Fruit fly (Drosophila melanogaster): ENCODE results near the gene HisRS.

HisRS gene

dm6 chrX:18515205-18515921 lies at the start of gene HisRS, which contains the start of gene Bx (continued):
- TF ChIP-seq CG9817 (tag; optimal IDR thresholded peaks at IDR 0.05), result no peak
- TF ChIP-seq Atf-2 (GFP tag; optimal IDR thresholded peaks at IDR 0.05), result no peak
- peak; percentile 27 for TF ChIP-seq CG12769 (tag; optimal IDR thresholded peaks at IDR 0.05)
- TF ChIP-seq crp (GFP tag; optimal IDR thresholded peaks at IDR 0.05), result peak in 1 of 2 experiments; percentile 51
- TF ChIP-seq Sin3A (optimal IDR thresholded peaks at IDR 0.05), result peak; percentile 37
- TF ChIP-seq CG8388 (GFP tag; optimal IDR thresholded peaks at IDR 0.05), result no peak
- TF ChIP-seq CG14441 (GFP tag; IDR thresholded peaks at IDR 0.05), result no peak
- TF ChIP-seq pum (GFP tag; optimal IDR thresholded peaks at IDR 0.05), result no peak
- no peak for TF ChIP-seq hbn (GFP tag; IDR thresholded peaks at IDR 0.05; ENCODE audit: partially characterized antibody)
- no peak for TF ChIP-seq tx (GFP tag; optimal IDR thresholded peaks at IDR 0.05)
- TF ChIP-seq CG9932 (GFP tag; IDR thresholded peaks at IDR 0.05), result no peak; the same call in 1 of the 2 replicates
- TF ChIP-seq CG17186 (GFP tag; optimal IDR thresholded peaks at IDR 0.05), result peak; percentile 70
- TF ChIP-seq Mad (GFP tag; optimal IDR thresholded peaks at IDR 0.05), result peak; percentile 20
- TF ChIP-seq ab (GFP tag; optimal IDR thresholded peaks at IDR 0.05), result no peak
- peak; percentile 77 for TF ChIP-seq CG9797 (GFP tag; optimal IDR thresholded peaks at IDR 0.05)
- TF ChIP-seq CG6254 (GFP tag; optimal IDR thresholded peaks at IDR 0.05), result no peak
- no peak for TF ChIP-seq CG1647 (GFP tag; optimal IDR thresholded peaks at IDR 0.05)
- TF ChIP-seq sug (tag; optimal IDR thresholded peaks at IDR 0.05), result peak; percentile 5
- no peak for TF ChIP-seq Poxn (GFP tag; IDR thresholded peaks at IDR 0.05)
- no peak for TF ChIP-seq pho (GFP tag; optimal IDR thresholded peaks at IDR 0.05)
- no peak for TF ChIP-seq CG7271 (tag; optimal IDR thresholded peaks at IDR 0.05)
- TF ChIP-seq CG18619 (GFP tag; optimal IDR thresholded peaks at IDR 0.05), result no peak
- TF ChIP-seq CG8359 (GFP tag; optimal IDR thresholded peaks at IDR 0.05; ENCODE audit: borderline replicate concordance), result no peak
- peak; percentile 48; the same call in 1 of the 2 replicates for TF ChIP-seq amos (GFP tag; IDR thresholded peaks at IDR 0.05; ENCODE audit: partially characterized antibody)
- no peak for TF ChIP-seq CG3065 (GFP tag; optimal IDR thresholded peaks at IDR 0.05)
- peak; percentile 63 for TF ChIP-seq Max (GFP tag; optimal IDR thresholded peaks at IDR 0.05)
- TF ChIP-seq Chrac-16 (GFP tag; optimal IDR thresholded peaks at IDR 0.05), result no peak
- no peak for TF ChIP-seq CG7786 (GFP tag; optimal IDR thresholded peaks at IDR 0.05)
- TF ChIP-seq eyg (GFP tag; optimal IDR thresholded peaks at IDR 0.05), result no peak
- no peak for TF ChIP-seq Lpt (GFP tag; optimal IDR thresholded peaks at IDR 0.05)
- TF ChIP-seq CG5180 (GFP tag; optimal IDR thresholded peaks at IDR 0.05), result peak; percentile 62
- TF ChIP-seq CG6175 (GFP tag; IDR thresholded peaks at IDR 0.05), result no peak
- TF ChIP-seq danr (GFP tag; IDR thresholded peaks at IDR 0.05), result no peak
- TF ChIP-seq D (optimal IDR thresholded peaks at IDR 0.05), result peak; percentile 74
- TF ChIP-seq D (GFP tag; optimal IDR thresholded peaks at IDR 0.05), result no peak
- TF ChIP-seq CG15011 (GFP tag; optimal IDR thresholded peaks at IDR 0.05), result no peak
- no peak for TF ChIP-seq CG6765 (GFP tag; optimal IDR thresholded peaks at IDR 0.05)
- peak; percentile 41 for TF ChIP-seq stwl (tag; optimal IDR thresholded peaks at IDR 0.05)
- 0 out of 2 replicates have a peak, but pooled peaks have one; percentile 8 for TF ChIP-seq inv (GFP tag; IDR thresholded peaks at IDR 0.05; ENCODE audit: partially characterized antibody)
- peak; percentile 19; the same call in 1 of the 3 replicates for TF ChIP-seq CG34422 (GFP tag; IDR thresholded peaks at IDR 0.05)
- no peak for TF ChIP-seq CG31365 (tag; optimal IDR thresholded peaks at IDR 0.05)
- TF ChIP-seq en (GFP tag; optimal IDR thresholded peaks at IDR 0.05), result no peak
- TF ChIP-seq pzg (GFP tag; optimal IDR thresholded peaks at IDR 0.05), result peak; percentile 79
- TF ChIP-seq Opbp (GFP tag; IDR thresholded peaks at IDR 0.05; ENCODE audit: partially characterized antibody), result peak; percentile 64; the same call in 2 of the 3 replicates
- TF ChIP-seq CG2875 (GFP tag; optimal IDR thresholded peaks at IDR 0.05), result no peak
- TF ChIP-seq hkb (optimal IDR thresholded peaks at IDR 0.05), result no peak
- 0 out of 2 replicates have a peak, but pooled peaks have one; percentile 26 for TF ChIP-seq hkb (GFP tag; IDR thresholded peaks at IDR 0.05)
- TF ChIP-seq Dll (GFP tag; IDR thresholded peaks at IDR 0.05; ENCODE audit: partially characterized antibody), result no peak
- peak; percentile 38 for TF ChIP-seq Hmr (GFP tag; optimal IDR thresholded peaks at IDR 0.05)
- no peak for TF ChIP-seq hth (optimal IDR thresholded peaks at IDR 0.05)
